Fruit fly (Drosophila melanogaster) whole organism, embryonic: ENCODE measurements around the gene CG17660.

ENCODE experiments used
- B-H2 ChIP-seq: fragments of 200-800 bp; sonication (Bioruptor generic); optimal IDR thresholded peaks from 2 replicates; lab custom pipeline; 2018; ENCODE audit warnings: missing biosample characterization, mild to moderate bottlenecking, missing genetic modification characterization
- BEAF-32 ChIP-seq: fragments of 200-800 bp; sonication (Bioruptor generic); optimal IDR thresholded peaks from 3 replicates; lab custom pipeline; 2017; ENCODE audit warnings: missing biosample characterization, missing genetic modification characterization, mild to moderate bottlenecking, moderate library complexity, missing genetic modification reagents
- C15 ChIP-seq: fragments of 200-800 bp; sonication (Bioruptor generic); IDR thresholded peaks from 3 replicates; pipeline ENCODE4 v1.3.6; 2022; ENCODE audit warnings: missing biosample characterization, missing genetic modification characterization
- CG10543 ChIP-seq: fragments of 200-800 bp; sonication (Bioruptor generic); optimal IDR thresholded peaks from 3 replicates; lab custom pipeline; 2017; ENCODE audit warnings: missing biosample characterization, mild to moderate bottlenecking, missing genetic modification characterization, moderate library complexity
- CG10565 ChIP-seq: fragments of 200-800 bp; sonication (Bioruptor generic); optimal IDR thresholded peaks from 3 replicates; lab custom pipeline; 2016; ENCODE audit warnings: missing biosample characterization, mild to moderate bottlenecking, missing genetic modification characterization
- CG10654 ChIP-seq: fragments of 200-800 bp; sonication (Bioruptor generic); optimal IDR thresholded peaks from 2 replicates; lab custom pipeline; 2016; ENCODE audit warnings: missing biosample characterization, missing genetic modification characterization
- CG15514 ChIP-seq: fragments of 200-800 bp; sonication (Bioruptor generic); optimal IDR thresholded peaks from 3 replicates; lab custom pipeline; 2017; ENCODE audit warnings: missing biosample characterization, missing genetic modification characterization, mild to moderate bottlenecking, moderate library complexity, missing genetic modification reagents
- CG15696 ChIP-seq: fragments of 200-800 bp; sonication (Bioruptor generic); optimal IDR thresholded peaks from 2 replicates; lab custom pipeline; 2019; ENCODE audit warnings: missing biosample characterization, mild to moderate bottlenecking, missing genetic modification characterization, moderate library complexity
- CG16863 ChIP-seq: fragments of 200-800 bp; sonication (Bioruptor generic); optimal IDR thresholded peaks from 3 replicates; lab custom pipeline; 2016; ENCODE audit warnings: missing biosample characterization, missing genetic modification characterization
- CG17612 ChIP-seq: fragments of 200-800 bp; sonication (Bioruptor generic); IDR thresholded peaks from 2 replicates; pipeline ENCODE4 v1.3.6; 2022; ENCODE audit warnings: missing biosample characterization, missing genetic modification characterization
- CG17802 ChIP-seq: fragments of 200-800 bp; sonication (Bioruptor generic); optimal IDR thresholded peaks from 2 replicates; lab custom pipeline; 2018; ENCODE audit warnings: missing biosample characterization, mild to moderate bottlenecking, missing genetic modification characterization, moderate library complexity
- CG17829 ChIP-seq: fragments of 200-800 bp; optimal IDR thresholded peaks from 2 replicates; lab custom pipeline; 2019; ENCODE audit warnings: missing biosample characterization, mild to moderate bottlenecking, missing genetic modification characterization, moderate library complexity
- CG3995 ChIP-seq: fragments of 200-800 bp; sonication (Bioruptor generic); optimal IDR thresholded peaks from 3 replicates; lab custom pipeline; 2016; ENCODE audit warnings: missing biosample characterization, missing genetic modification characterization
- CG4328 ChIP-seq: fragments of 200-800 bp; sonication (Bioruptor generic); optimal IDR thresholded peaks from 3 replicates; lab custom pipeline; 2017; ENCODE audit warnings: missing biosample characterization, missing genetic modification reagents, missing genetic modification characterization
- CG4617 ChIP-seq: fragments of 200-800 bp; sonication (Bioruptor generic); optimal IDR thresholded peaks from 3 replicates; lab custom pipeline; 2016; ENCODE audit warnings: missing biosample characterization, missing genetic modification characterization, borderline replicate concordance
- CG4820 ChIP-seq: fragments of 200-800 bp; sonication (Bioruptor generic); optimal IDR thresholded peaks from 3 replicates; lab custom pipeline; 2016; ENCODE audit warnings: missing biosample characterization, missing genetic modification characterization
- CG7786 ChIP-seq: fragments of 200-800 bp; sonication (Bioruptor generic); optimal IDR thresholded peaks from 2 replicates; lab custom pipeline; 2016; ENCODE audit warnings: missing biosample characterization, missing genetic modification characterization
- CG7963 ChIP-seq: fragments of 200-800 bp; sonication (Bioruptor generic); IDR thresholded peaks from 3 replicates; pipeline ENCODE4 v1.3.6; 2022; ENCODE audit warnings: missing biosample characterization, missing genetic modification characterization; ENCODE audit not compliant: partially characterized antibody
- CG8290 ChIP-seq, 3 experiments: fragments of 200-800 bp; sonication (Bioruptor generic); optimal IDR thresholded peaks; 2 replicates each; lab custom pipeline; 2016 to 2019; ENCODE audit warnings: missing biosample characterization in 3 of 3, missing genetic modification characterization in 3 of 3, mild to moderate bottlenecking in 2 of 3, moderate library complexity in 1 of 3
- CrebB ChIP-seq: fragments of 200-800 bp; sonication (Bioruptor generic); optimal IDR thresholded peaks from 3 replicates; lab custom pipeline; 2018; ENCODE audit warnings: missing biosample characterization, mild to moderate bottlenecking, missing genetic modification characterization
- Dp ChIP-seq: fragments of 200-800 bp; sonication (Bioruptor generic); optimal IDR thresholded peaks from 2 replicates; lab custom pipeline; 2018; ENCODE audit warnings: missing biosample characterization, mild to moderate bottlenecking, missing genetic modification characterization, moderate library complexity
- Elba2 ChIP-seq: fragments of 200-800 bp; sonication (Bioruptor generic); optimal IDR thresholded peaks from 3 replicates; lab custom pipeline; 2016; ENCODE audit warnings: missing biosample characterization, missing genetic modification characterization
- HLH54F ChIP-seq: fragments of 200-800 bp; sonication (Bioruptor generic); optimal IDR thresholded peaks from 3 replicates; lab custom pipeline; 2016; ENCODE audit warnings: missing biosample characterization, missing genetic modification characterization
- Hmr ChIP-seq: fragments of 200-800 bp; sonication (Bioruptor generic); optimal IDR thresholded peaks from 3 replicates; lab custom pipeline; 2017; ENCODE audit warnings: mild to moderate bottlenecking, missing biosample characterization, missing genetic modification reagents, missing genetic modification characterization
- MESR4 ChIP-seq: fragments of 200-800 bp; sonication (Bioruptor generic); optimal IDR thresholded peaks from 2 replicates; lab custom pipeline; 2018; ENCODE audit warnings: missing biosample characterization, mild to moderate bottlenecking, missing genetic modification characterization, moderate library complexity
- Mad ChIP-seq: fragments of 200-800 bp; sonication (Bioruptor generic); optimal IDR thresholded peaks from 2 replicates; lab custom pipeline; 2016; ENCODE audit warnings: missing biosample characterization, missing genetic modification characterization
- Poxn ChIP-seq: fragments of 200-800 bp; sonication (Bioruptor generic); IDR thresholded peaks from 2 replicates; pipeline ENCODE4 v1.3.6; 2022; ENCODE audit warnings: missing biosample characterization, missing genetic modification characterization
- Ptx1 ChIP-seq: fragments of 200-800 bp; sonication (Bioruptor generic); IDR thresholded peaks from 2 replicates; pipeline ENCODE4 v1.3.6; 2022; ENCODE audit warnings: missing biosample characterization, missing genetic modification characterization
- Xrp1 ChIP-seq: fragments of 200-800 bp; sonication (Bioruptor generic); IDR thresholded peaks from 2 replicates; pipeline ENCODE4 v1.3.6; 2022; ENCODE audit warnings: missing biosample characterization, missing genetic modification characterization
- YL-1 ChIP-seq: fragments of 200-800 bp; sonication (Bioruptor generic); optimal IDR thresholded peaks from 3 replicates; lab custom pipeline; 2017; ENCODE audit warnings: missing biosample characterization, mild to moderate bottlenecking, missing genetic modification characterization
- bbx ChIP-seq: fragments of 200-800 bp; sonication (Bioruptor generic); IDR thresholded peaks from 2 replicates; pipeline ENCODE4 v1.3.6; 2022; ENCODE audit warnings: missing biosample characterization, missing genetic modification characterization; ENCODE audit not compliant: partially characterized antibody
- bsh ChIP-seq, 2 experiments: fragments of 200-800 bp; sonication (Bioruptor generic); optimal IDR thresholded peaks; 2 replicates each; lab custom pipeline; 2017 to 2018; ENCODE audit warnings: mild to moderate bottlenecking in 2 of 2, missing biosample characterization in 2 of 2, missing genetic modification characterization in 2 of 2, moderate library complexity in 1 of 2
- cad ChIP-seq: fragments of >200 bp; optimal IDR thresholded peaks from 2 replicates; lab custom pipeline; 2017; ENCODE audit warnings: missing biosample characterization, missing genetic modification characterization
- dpn ChIP-seq, 2 experiments: fragments of 200-800 bp; sonication (Bioruptor generic); optimal IDR thresholded peaks; 3 replicates each; lab custom pipeline; 2016; ENCODE audit warnings: missing biosample characterization in 2 of 2, missing genetic modification characterization in 2 of 2
- ewg ChIP-seq: fragments of 200-800 bp; sonication (Bioruptor generic); optimal IDR thresholded peaks from 3 replicates; lab custom pipeline; 2017; ENCODE audit warnings: mild to moderate bottlenecking, missing biosample characterization, missing genetic modification reagents, missing genetic modification characterization
- fd102C ChIP-seq: fragments of 200-800 bp; sonication (Bioruptor generic); optimal IDR thresholded peaks from 2 replicates; lab custom pipeline; 2018; ENCODE audit warnings: missing biosample characterization, mild to moderate bottlenecking, missing genetic modification characterization, moderate library complexity
- gce ChIP-seq: fragments of 200-800 bp; sonication (Bioruptor generic); IDR thresholded peaks from 3 replicates; pipeline ENCODE4 v1.3.6; 2022; ENCODE audit warnings: missing biosample characterization, missing genetic modification characterization
- her ChIP-seq: fragments of 200-800 bp; sonication (Bioruptor generic); optimal IDR thresholded peaks from 2 replicates; lab custom pipeline; 2016; ENCODE audit warnings: missing biosample characterization, missing genetic modification characterization
- onecut ChIP-seq: fragments of 200-800 bp; sonication (Bioruptor generic); IDR thresholded peaks from 2 replicates; pipeline ENCODE4 v1.3.6; 2022; ENCODE audit warnings: missing biosample characterization, missing genetic modification characterization
- org-1 ChIP-seq: fragments of 200-800 bp; sonication (Bioruptor generic); optimal IDR thresholded peaks from 2 replicates; lab custom pipeline; 2017; ENCODE audit warnings: missing biosample characterization, missing genetic modification characterization
- p53 ChIP-seq: fragments of 200-800 bp; sonication (Bioruptor generic); optimal IDR thresholded peaks from 2 replicates; lab custom pipeline; 2016; ENCODE audit warnings: missing biosample characterization, missing genetic modification characterization
- pho ChIP-seq: fragments of 200-800 bp; sonication (Bioruptor generic); optimal IDR thresholded peaks from 2 replicates; lab custom pipeline; 2016; ENCODE audit warnings: missing biosample characterization, missing genetic modification characterization
- pzg ChIP-seq: fragments of 200-800 bp; sonication (Bioruptor generic); optimal IDR thresholded peaks from 3 replicates; lab custom pipeline; 2018; ENCODE audit warnings: missing biosample characterization, mild to moderate bottlenecking, missing genetic modification characterization, moderate library complexity
- sd ChIP-seq: fragments of 200-800 bp; sonication (Bioruptor generic); optimal IDR thresholded peaks from 3 replicates; lab custom pipeline; 2018; ENCODE audit warnings: missing biosample characterization, mild to moderate bottlenecking, missing genetic modification characterization, moderate library complexity
- sens-2 ChIP-seq: fragments of 200-800 bp; sonication (Bioruptor generic); IDR thresholded peaks from 2 replicates; pipeline ENCODE4 v1.3.6; 2022; ENCODE audit warnings: missing biosample characterization, missing genetic modification characterization
- shn ChIP-seq: fragments of 200-800 bp; sonication (Bioruptor generic); optimal IDR thresholded peaks from 3 replicates; lab custom pipeline; 2016; ENCODE audit warnings: missing biosample characterization, missing genetic modification characterization
- sob ChIP-seq: fragments of 200-800 bp; sonication (Bioruptor generic); IDR thresholded peaks from 2 replicates; pipeline ENCODE4 v1.3.6; 2022; ENCODE audit warnings: missing biosample characterization, missing genetic modification characterization
- vnd ChIP-seq: fragments of 200-800 bp; sonication (Bioruptor generic); IDR thresholded peaks from 3 replicates; pipeline ENCODE4 v1.3.6; 2022; ENCODE audit warnings: missing biosample characterization, missing genetic modification characterization; ENCODE audit not compliant: partially characterized antibody
- zen2 ChIP-seq: fragments of 200-800 bp; sonication (Bioruptor generic); IDR thresholded peaks from 3 replicates; pipeline ENCODE4 v1.3.6; 2022; ENCODE audit warnings: missing biosample characterization, missing genetic modification characterization; ENCODE audit not compliant: partially characterized antibody

The CG17660 gene

dm6 chr2L:1723937-1724591 lies 13.8 kb upstream of the CG17660 start, which contains the start of gene Rim2 (continued):
- TF ChIP-seq Xrp1 (GFP tag; lab: Robert Waterston, UW): no peak
- TF ChIP-seq sens-2: no peak
- no peak for TF ChIP-seq zen2
- peak; percentile 80 for TF ChIP-seq CG15514
- no peak for TF ChIP-seq CG15696
- TF ChIP-seq MESR4: peak; percentile 78
- TF ChIP-seq her (GFP tag; lab: Kevin White, UChicago): peak; percentile 99
- TF ChIP-seq Mad (GFP tag; lab: Kevin White, UChicago): no peak
- TF ChIP-seq dpn (GFP tag; optimal IDR thresholded peaks at IDR 0.05; lab: Kevin White, UChicago): peak in 1 of 2 experiments; percentile 21
- TF ChIP-seq pzg: peak; percentile 96
- no peak for TF ChIP-seq CG7786 (GFP tag; lab: Kevin White, UChicago)
- TF ChIP-seq bbx (GFP tag; lab: Robert Waterston, UW): no peak; the same call in none of the 2 replicates
- TF ChIP-seq onecut (GFP tag; lab: Robert Waterston, UW): peak; percentile 20; the same call in 1 of the 2 replicates
- TF ChIP-seq CG4820 (GFP tag; lab: Kevin White, UChicago): no peak
- TF ChIP-seq fd102C: no peak
- peak; percentile 28 for TF ChIP-seq CG3995 (GFP tag; lab: Kevin White, UChicago)
- peak; percentile 35 for TF ChIP-seq YL-1 (GFP tag; lab: Kevin White, UChicago)
- TF ChIP-seq sd (tag; lab: Kevin White, UChicago): peak; percentile 90
- no peak for TF ChIP-seq CG10543 (GFP tag; lab: Kevin White, UChicago)
- TF ChIP-seq gce: no peak
- peak; percentile 78 for TF ChIP-seq Hmr
- TF ChIP-seq Elba2 (GFP tag; lab: Kevin White, UChicago): no peak
- TF ChIP-seq org-1 (GFP tag; lab: Kevin White, UChicago): no peak
- TF ChIP-seq shn: no peak
- no peak for TF ChIP-seq cad (GFP tag; lab: Kevin White, UChicago)
- TF ChIP-seq CG17612 (GFP tag; lab: Robert Waterston, UW): no peak
- no peak for TF ChIP-seq Ptx1 (GFP tag; lab: Robert Waterston, UW)
- no peak for TF ChIP-seq Poxn (GFP tag; lab: Robert Waterston, UW)
- TF ChIP-seq BEAF-32 (GFP tag; lab: Kevin White, UChicago): peak; percentile 57
- TF ChIP-seq p53 (GFP tag; lab: Kevin White, UChicago): peak; percentile 35
- TF ChIP-seq CG17829 (tag; lab: Kevin White, UChicago): peak; percentile 37
- TF ChIP-seq sob (GFP tag; lab: Robert Waterston, UW): 0 out of 2 replicates have a peak, but pooled peaks have one; percentile 26
- peak; percentile 19 for TF ChIP-seq CrebB
- TF ChIP-seq CG16863: no peak
- peak; percentile 77 for TF ChIP-seq CG4617 (GFP tag; lab: Kevin White, UChicago)
- TF ChIP-seq bsh (GFP tag; optimal IDR thresholded peaks at IDR 0.05; lab: Kevin White, UChicago): no peak
- no peak for TF ChIP-seq CG10654 (GFP tag; lab: Kevin White, UChicago)
- peak; percentile 25 for TF ChIP-seq pho (GFP tag; lab: Kevin White, UChicago)
- no peak for TF ChIP-seq CG7963 (GFP tag; lab: Robert Waterston, UW)
- TF ChIP-seq B-H2 (GFP tag; lab: Kevin White, UChicago): peak; percentile 15
- TF ChIP-seq CG17802 (tag; lab: Kevin White, UChicago): no peak
- TF ChIP-seq CG4328 (GFP tag; lab: Kevin White, UChicago): no peak
- TF ChIP-seq HLH54F (GFP tag; lab: Kevin White, UChicago): no peak
- TF ChIP-seq Dp: peak; percentile 82
- no peak for TF ChIP-seq vnd (GFP tag; lab: Robert Waterston, UW)
- peak; percentile 40 for TF ChIP-seq CG8290 (GFP tag; optimal IDR thresholded peaks at IDR 0.05; lab: Kevin White, UChicago)
- peak in 1 of 2 experiments; percentile 68 for TF ChIP-seq CG8290 (tag; optimal IDR thresholded peaks at IDR 0.05; lab: Kevin White, UChicago)
- no peak for TF ChIP-seq C15 (GFP tag; lab: Robert Waterston, UW)
- no peak for TF ChIP-seq CG10565 (GFP tag; lab: Kevin White, UChicago)
- no peak for TF ChIP-seq ewg (GFP tag; lab: Kevin White, UChicago)
